Worm (Caenorhabditis elegans): Measurements from ENCODE around the gene F55C10.5.

The F55C10.5 gene

ce11 chrV:11341130-11341675 is 41.7 kb upstream of the F55C10.5 start:
- TF ChIP-seq dpl-1 (GFP tag; optimal IDR thresholded peaks at IDR 0.05) (no peak), zfh-2 (GFP tag; conservative IDR thresholded peaks at IDR 0.05) (peak; percentile 93), egrh-3 (GFP tag; IDR thresholded peaks at IDR 0.05) (peak; percentile 45; the same call in 1 of the 2 replicates), K11D2.4 (GFP tag; IDR thresholded peaks at IDR 0.05) (no peak), dox-1 (GFP tag; IDR thresholded peaks at IDR 0.05) (0 out of 2 replicates have a peak, but pooled peaks have one; percentile 8), ekl-4 (GFP tag; IDR thresholded peaks at IDR 0.05) (0 out of 2 replicates have a peak, but pooled peaks have one; percentile 21), nfyb-1 (GFP tag; IDR thresholded peaks at IDR 0.05) (0 out of 2 replicates have a peak, but pooled peaks have one; percentile 38)

- no peak for TF ChIP-seq aptf-2 (GFP tag; conservative IDR thresholded peaks at IDR 0.05)
- no peak for TF ChIP-seq fkh-3 (tag; optimal IDR thresholded peaks at IDR 0.05)
- TF ChIP-seq nhr-80 (tag; optimal IDR thresholded peaks at IDR 0.05) = no peak
- TF ChIP-seq F57C9.4 (tag; optimal IDR thresholded peaks at IDR 0.05) = no peak
- TF ChIP-seq sea-2 (GFP tag; IDR thresholded peaks at IDR 0.05) = no peak
- TF ChIP-seq ama-1 (optimal IDR thresholded peaks at IDR 0.05) = no peak
- no peak for TF ChIP-seq ama-1 (GFP tag; optimal IDR thresholded peaks at IDR 0.05)
- no peak for TF ChIP-seq gei-17 (GFP tag; optimal IDR thresholded peaks at IDR 0.05)
- no peak for TF ChIP-seq let-526 (GFP tag; IDR thresholded peaks at IDR 0.05)
- no peak for TF ChIP-seq snpc-3.4 (tag; optimal IDR thresholded peaks at IDR 0.05)
- no peak for TF ChIP-seq lin-26 (GFP tag; IDR thresholded peaks at IDR 0.05)
Measured at ce11 chrV:11341913-11342312, 41.0 kb upstream of the F55C10.5 start, which contains the start of gene T02E9.5. T02E9.5 (plus strand) TSS chrV:11342233.

ce11 chrV:11344112-11344511 is 38.8 kb upstream of the F55C10.5 start:
- TF ChIP-seq snpc-1.3 (tag; optimal IDR thresholded peaks at IDR 0.05; ENCODE audit: insufficient read depth) = no peak
- TF ChIP-seq hmg-20 (GFP tag; IDR thresholded peaks at IDR 0.05) = no peak
- no peak for TF ChIP-seq F33H1.4 (GFP tag; IDR thresholded peaks at IDR 0.05)
- TF ChIP-seq sptf-2 (GFP tag; optimal IDR thresholded peaks at IDR 0.05) = no peak
- no peak for TF ChIP-seq D2030.7 (GFP tag; IDR thresholded peaks at IDR 0.05)
- TF ChIP-seq B0035.1 (tag; optimal IDR thresholded peaks at IDR 0.05) = no peak
- TF ChIP-seq ztf-26 (tag; optimal IDR thresholded peaks at IDR 0.05) = no peak
- TF ChIP-seq ceh-79 (tag; optimal IDR thresholded peaks at IDR 0.05) = no peak

ce11 chrV:11344816-11345336 is 38.0 kb upstream of the F55C10.5 start:
- TF ChIP-seq B0261.1 (tag; optimal IDR thresholded peaks at IDR 0.05) = no peak

- TF ChIP-seq let-526 (GFP tag; IDR thresholded peaks at IDR 0.05) = 0 out of 2 replicates have a peak, but pooled peaks have one; percentile 24
- no peak for TF ChIP-seq die-1 (tag; optimal IDR thresholded peaks at IDR 0.05)
Measured at ce11 chrV:11346912-11347311, 36.0 kb upstream of the F55C10.5 start, which contains the start of gene grl-7. grl-7 (minus strand) TSS chrV:11347012.

- TF ChIP-seq nhr-179 (tag; optimal IDR thresholded peaks at IDR 0.05) = no peak
- no peak for TF ChIP-seq B0019.2 (GFP tag; conservative IDR thresholded peaks at IDR 0.05)
- TF ChIP-seq efl-1 (GFP tag; optimal IDR thresholded peaks at IDR 0.05) = no peak
Measured at ce11 chrV:11351263-11351662, 31.6 kb upstream of the F55C10.5 start.

All from whole organism, young adult.